Worm (Caenorhabditis elegans) whole organism, young adult: Measurements from ENCODE around the gene pals-17.

Experiments
- D2030.7 ChIP-seq: fragments of 200-800 bp; sonication (Bioruptor generic); IDR thresholded peaks from 2 replicates; pipeline ENCODE4 v1.3.6; 2022; ENCODE audit warnings: missing genetic modification reagents, missing genetic modification characterization, missing compliant biosample characterization
- F39B2.1 ChIP-seq: fragments of 200-800 bp; sonication (Bioruptor generic); IDR thresholded peaks from 2 replicates; pipeline ENCODE4 v1.3.6; 2022; ENCODE audit warnings: missing genetic modification reagents, missing genetic modification characterization, missing compliant biosample characterization
- F52B5.7 ChIP-seq: sonication (generic microtip); optimal IDR thresholded peaks from 2 replicates; lab custom pipeline; 2016; ENCODE audit warnings: mild to moderate bottlenecking, missing genetic modification characterization, missing compliant biosample characterization
- F55B11.4 ChIP-seq: sonication (generic microtip); optimal IDR thresholded peaks from 2 replicates; lab custom pipeline; 2016; ENCODE audit warnings: missing compliant biosample characterization, missing genetic modification characterization, borderline replicate concordance; ENCODE audit not compliant: insufficient read depth
- F57A8.1 ChIP-seq: fragments of 200-800 bp; sonication (Bioruptor generic); optimal IDR thresholded peaks from 2 replicates; lab custom pipeline; 2018; ENCODE audit warnings: mild to moderate bottlenecking, missing genetic modification characterization, moderate library complexity, missing compliant biosample characterization
- F57C9.4 ChIP-seq: sonication (generic microtip); optimal IDR thresholded peaks from 2 replicates; lab custom pipeline; 2017; ENCODE audit warnings: mild to moderate bottlenecking, missing genetic modification characterization, missing compliant biosample characterization
- T26A5.8 ChIP-seq: sonication (generic microtip); optimal IDR thresholded peaks from 2 replicates; lab custom pipeline; 2016; ENCODE audit warnings: missing genetic modification characterization, missing compliant biosample characterization
- ZK185.1 ChIP-seq: sonication (generic microtip); optimal IDR thresholded peaks from 2 replicates; lab custom pipeline; 2016; ENCODE audit warnings: mild to moderate bottlenecking, missing genetic modification characterization, missing compliant biosample characterization; ENCODE audit not compliant: poor library complexity, severe bottlenecking
- aptf-2 ChIP-seq: fragments of 200-800 bp; sonication (Bioruptor generic); conservative IDR thresholded peaks from 2 replicates; pipeline ENCODE4 v1.3.6; 2022; ENCODE audit warnings: missing genetic modification reagents, missing genetic modification characterization, missing compliant biosample characterization
- atf-7 ChIP-seq: sonication (generic microtip); optimal IDR thresholded peaks from 2 replicates; lab custom pipeline; 2017; ENCODE audit warnings: mild to moderate bottlenecking, missing genetic modification characterization, missing compliant biosample characterization
- cebp-2 ChIP-seq: fragments of 200-800 bp; sonication (Bioruptor generic); IDR thresholded peaks from 2 replicates; pipeline ENCODE4 v1.3.6; 2022; ENCODE audit warnings: missing genetic modification characterization, missing compliant biosample characterization
- ceh-100 ChIP-seq: fragments of 200-800 bp; sonication (Bioruptor generic); IDR thresholded peaks from 2 replicates; pipeline ENCODE4 v1.3.6; 2022; ENCODE audit warnings: missing genetic modification reagents, missing genetic modification characterization, missing compliant biosample characterization
- ceh-58 ChIP-seq: fragments of 200-800 bp; sonication (Bioruptor generic); IDR thresholded peaks from 2 replicates; pipeline ENCODE4 v1.3.6; 2022; ENCODE audit warnings: missing genetic modification characterization, missing compliant biosample characterization
- efl-1 ChIP-seq: fragments of 150-350 bp; optimal IDR thresholded peaks from 2 replicates; lab custom pipeline; 2014; ENCODE audit warnings: missing biosample characterization, missing genetic modification reagents, missing genetic modification characterization
- egl-18 ChIP-seq: fragments of 200-800 bp; sonication (Bioruptor generic); IDR thresholded peaks from 2 replicates; pipeline ENCODE4 v1.3.6; 2022; ENCODE audit warnings: missing genetic modification reagents, missing genetic modification characterization, missing compliant biosample characterization
- him-1 ChIP-seq: sonication (generic microtip); optimal IDR thresholded peaks from 2 replicates; lab custom pipeline; 2016; ENCODE audit warnings: missing genotype, missing genetic modification reagents, missing genetic modification characterization, missing compliant biosample characterization
- let-526 ChIP-seq: fragments of 200-800 bp; sonication (Bioruptor generic); IDR thresholded peaks from 2 replicates; pipeline ENCODE4 v1.3.6; 2022; ENCODE audit warnings: missing genetic modification reagents, missing genetic modification characterization, missing compliant biosample characterization
- let-607 ChIP-seq, 2 experiments: fragments of 200-800 bp in 1 of 2; sonication (Bioruptor generic) in 1 of 2; sonication (generic microtip) in 1 of 2; optimal IDR thresholded peaks; 2 replicates each; lab custom pipeline; 2016 to 2018; ENCODE audit warnings: mild to moderate bottlenecking in 2 of 2, missing compliant biosample characterization in 2 of 2, missing genetic modification characterization in 2 of 2, moderate library complexity in 2 of 2, missing genotype in 1 of 2
- lin-35 ChIP-seq, 3 experiments: fragments of 150-350 bp in 2 of 3; sonication (generic microtip) in 1 of 3; optimal IDR thresholded peaks; 2 replicates each; lab custom pipeline; 2014 to 2018; ENCODE audit warnings: missing biosample characterization in 3 of 3, missing genetic modification characterization in 3 of 3, missing genetic modification reagents in 3 of 3
- lir-1 ChIP-seq: fragments of 200-800 bp; sonication (Bioruptor generic); conservative IDR thresholded peaks from 2 replicates; pipeline ENCODE4 v1.3.6; 2022; ENCODE audit warnings: missing genetic modification reagents, missing genetic modification characterization, missing compliant biosample characterization
- lsy-27 ChIP-seq: sonication (generic microtip); optimal IDR thresholded peaks from 2 replicates; lab custom pipeline; 2017; ENCODE audit warnings: missing genetic modification characterization, mild to moderate bottlenecking, missing compliant biosample characterization, antibody characterized with exemption, missing genotype, borderline replicate concordance; ENCODE audit not compliant: insufficient read depth
- madf-8 ChIP-seq: fragments of 200-800 bp; sonication (Bioruptor generic); conservative IDR thresholded peaks from 2 replicates; pipeline ENCODE4 v1.3.6; 2022; ENCODE audit warnings: missing genetic modification reagents, missing genetic modification characterization, missing compliant biosample characterization
- mcd-1 ChIP-seq: fragments of 200-800 bp; sonication (Bioruptor generic); IDR thresholded peaks from 2 replicates; pipeline ENCODE4 v1.3.6; 2022; ENCODE audit warnings: missing genetic modification reagents, missing genetic modification characterization, missing compliant biosample characterization
- nfyb-1 ChIP-seq: fragments of 200-800 bp; sonication (Bioruptor generic); IDR thresholded peaks from 2 replicates; pipeline ENCODE4 v1.3.6; 2022; ENCODE audit warnings: missing genetic modification reagents, missing genetic modification characterization, missing compliant biosample characterization
- nhr-80 ChIP-seq: sonication (generic microtip); optimal IDR thresholded peaks from 2 replicates; lab custom pipeline; 2016; ENCODE audit warnings: missing genetic modification characterization, missing compliant biosample characterization
- pbrm-1 ChIP-seq: fragments of 200-800 bp; sonication (Bioruptor generic); IDR thresholded peaks from 2 replicates; pipeline ENCODE4 v1.3.6; 2022; ENCODE audit warnings: missing genetic modification reagents, missing genetic modification characterization, missing compliant biosample characterization
- pha-4 ChIP-seq: fragments of 150-350 bp; sonication (generic microtip); optimal IDR thresholded peaks from 2 replicates; lab custom pipeline; 2014; ENCODE audit warnings: missing biosample characterization, missing genetic modification reagents, missing genetic modification characterization
- snpc-1.1 ChIP-seq: sonication (generic microtip); optimal IDR thresholded peaks from 2 replicates; lab custom pipeline; 2017; ENCODE audit warnings: missing genetic modification characterization, mild to moderate bottlenecking, missing compliant biosample characterization, antibody characterized with exemption, moderate library complexity, missing genotype, missing genetic modification reagents; ENCODE audit not compliant: insufficient read depth
- snpc-1.3 ChIP-seq: sonication (generic microtip); optimal IDR thresholded peaks from 2 replicates; lab custom pipeline; 2017; ENCODE audit warnings: missing genetic modification characterization, mild to moderate bottlenecking, missing compliant biosample characterization, antibody characterized with exemption, moderate library complexity, missing genotype, missing genetic modification reagents; ENCODE audit not compliant: insufficient read depth
- sptf-2 ChIP-seq: fragments of 200-800 bp; sonication (Bioruptor generic); optimal IDR thresholded peaks from 2 replicates; lab custom pipeline; 2018; ENCODE audit warnings: mild to moderate bottlenecking, missing genetic modification characterization, missing compliant biosample characterization
- tbx-9 ChIP-seq: sonication (generic microtip); optimal IDR thresholded peaks from 2 replicates; lab custom pipeline; 2016; ENCODE audit warnings: borderline replicate concordance, missing genetic modification characterization, inconsistent platforms, missing compliant biosample characterization
- ztf-25 ChIP-seq: fragments of 200-800 bp; sonication (Bioruptor generic); IDR thresholded peaks from 2 replicates; pipeline ENCODE4 v1.3.6; 2022; ENCODE audit warnings: missing genetic modification reagents, missing genetic modification characterization, missing compliant biosample characterization

pals-17 gene

DNA sequence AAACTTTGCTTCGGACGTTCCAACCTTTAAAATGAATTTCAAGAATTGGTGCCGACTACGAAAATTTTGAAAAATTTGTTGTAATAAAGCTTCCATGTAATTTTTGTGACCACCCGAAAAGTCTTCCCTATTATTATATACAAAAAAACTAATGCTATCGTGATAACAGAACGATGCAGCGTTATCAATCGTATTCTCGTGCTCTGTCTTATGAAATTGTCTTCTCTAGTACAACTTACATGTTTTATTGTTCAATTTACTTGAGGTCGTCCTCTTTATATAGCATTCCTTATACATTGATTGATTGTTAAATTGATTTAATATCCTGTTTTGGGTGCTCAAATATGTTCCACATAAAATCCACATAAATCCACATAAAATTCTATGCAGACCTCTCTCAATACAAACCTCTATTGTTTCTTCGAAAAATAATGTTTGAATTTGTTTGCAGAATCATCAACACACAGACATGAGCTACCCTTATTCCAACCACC, 9.9 kb upstream of the pals-17 start, which contains the start of gene pals-19:
TSS of gene pals-19 (plus strand) at position 444 of the 494 bp plus-strand sequence.
- TF ChIP-seq sptf-2 (no peak), nhr-80 (tag; lab: Kevin White, UChicago) (peak; percentile 69)
- TF ChIP-seq, all 124 proteins: peak for 1

- TF ChIP-seq aptf-2 (no peak), egl-18 (no peak), F52B5.7 (tag; lab: Kevin White, UChicago) (no peak), ceh-58 (GFP tag; lab: Robert Waterston, UW) (no peak), madf-8 (GFP tag; lab: Robert Waterston, UW) (no peak), ztf-25 (GFP tag; lab: Robert Waterston, UW) (no peak), lin-35 (GFP tag; optimal IDR thresholded peaks at IDR 0.05; lab: Kevin White, UChicago) (no peak), cebp-2 (GFP tag; lab: Robert Waterston, UW) (no peak), F57A8.1 (no peak), pbrm-1 (GFP tag; lab: Robert Waterston, UW) (no peak), D2030.7 (no peak), F57C9.4 (tag; lab: Kevin White, UChicago) (no peak), tbx-9 (tag; lab: Kevin White, UChicago) (no peak), lir-1 (no peak), pha-4 (tag; lab: Kevin White, UChicago) (no peak), ZK185.1 (no peak), lsy-27 (tag; lab: Kevin White, UChicago) (no peak), him-1 (tag; lab: Kevin White, UChicago) (no peak)
These were observed 8.0 kb upstream of the pals-17 start, which contains the start of gene pals-16 for ce11 chrIII:1399670-1400069. pals-16 (plus strand) TSS chrIII:1399970.

ce11 chrIII:1398183-1398582, 6.5 kb upstream of the pals-17 start:
- peak; percentile 38 for TF ChIP-seq nhr-80 (tag; lab: Kevin White, UChicago)
- no peak for TF ChIP-seq let-526

- TF ChIP-seq T26A5.8 (tag; lab: Kevin White, UChicago) = no peak
- peak; percentile 67 for TF ChIP-seq nhr-80 (tag; lab: Kevin White, UChicago)
These were observed 3.7 kb upstream of the pals-17 start for ce11 chrIII:1395355-1395754.

- TF ChIP-seq efl-1 (GFP tag; lab: Kevin White, UChicago) (no peak), F55B11.4 (tag; lab: Kevin White, UChicago) (no peak), nhr-80 (tag; lab: Kevin White, UChicago) (peak; percentile 94), let-607 (tag; optimal IDR thresholded peaks at IDR 0.05; lab: Kevin White, UChicago) (peak in 1 of 2 experiments; percentile 40), atf-7 (tag; lab: Kevin White, UChicago) (peak; percentile 52), mcd-1 (GFP tag; lab: Robert Waterston, UW) (peak; percentile 80), nfyb-1 (GFP tag; lab: Robert Waterston, UW) (peak; percentile 38; the same call in 1 of the 2 replicates), snpc-1.1 (tag; lab: Kevin White, UChicago) (no peak), snpc-1.3 (tag; lab: Kevin White, UChicago) (no peak), ceh-100 (GFP tag; lab: Robert Waterston, UW) (no peak), F39B2.1 (GFP tag; lab: Robert Waterston, UW) (no peak)
These were observed 1.1 kb upstream of the pals-17 start for ce11 chrIII:1392763-1393162.
